Worm (Caenorhabditis elegans) whole organism, late embryonic: ENCODE results near the gene srp-7.

Experiments
- C08G9.2 ChIP-seq: sonication (generic microtip); optimal IDR thresholded peaks from 2 replicates; lab custom pipeline; 2016; ENCODE audit warnings: mild to moderate bottlenecking, missing genetic modification characterization, moderate library complexity, missing compliant biosample characterization
- C38D4.7 ChIP-seq: fragments of 200-800 bp; sonication (Bioruptor generic); optimal IDR thresholded peaks from 2 replicates; lab custom pipeline; 2018; ENCODE audit warnings: mild to moderate bottlenecking, missing genetic modification characterization, moderate library complexity, missing compliant biosample characterization
- F13H6.1 ChIP-seq: sonication (generic microtip); optimal IDR thresholded peaks from 2 replicates; lab custom pipeline; 2016; ENCODE audit warnings: missing genetic modification characterization, missing compliant biosample characterization
- K02D7.2 ChIP-seq: sonication (generic microtip); optimal IDR thresholded peaks from 2 replicates; lab custom pipeline; 2017; ENCODE audit warnings: mild to moderate bottlenecking, missing genetic modification characterization, missing compliant biosample characterization
- Y22D7AL.16 ChIP-seq: sonication (generic microtip); optimal IDR thresholded peaks from 2 replicates; lab custom pipeline; 2016; ENCODE audit warnings: missing genetic modification characterization, missing compliant biosample characterization
- ama-1 ChIP-seq: fragments of 150-350 bp; optimal IDR thresholded peaks from 2 replicates; lab custom pipeline; 2014
- ceh-14 ChIP-seq: sonication (generic microtip); optimal IDR thresholded peaks from 2 replicates; lab custom pipeline; 2016; ENCODE audit warnings: missing genotype, missing genetic modification characterization, missing compliant biosample characterization
- ceh-19 ChIP-seq: fragments of 200-800 bp; sonication (Bioruptor generic); optimal IDR thresholded peaks from 2 replicates; lab custom pipeline; 2018; ENCODE audit warnings: mild to moderate bottlenecking, missing genetic modification characterization, missing compliant biosample characterization
- ceh-22 ChIP-seq: sonication (generic microtip); optimal IDR thresholded peaks from 2 replicates; lab custom pipeline; 2017; ENCODE audit warnings: missing biosample characterization, missing genetic modification characterization
- ceh-30 ChIP-seq: fragments of 150-350 bp; optimal IDR thresholded peaks from 2 replicates; lab custom pipeline; 2014; ENCODE audit warnings: missing biosample characterization, missing genetic modification characterization
- ceh-31 ChIP-seq: sonication (generic microtip); optimal IDR thresholded peaks from 2 replicates; lab custom pipeline; 2016; ENCODE audit warnings: missing genetic modification characterization, missing compliant biosample characterization
- ceh-34 ChIP-seq: sonication (generic microtip); optimal IDR thresholded peaks from 2 replicates; lab custom pipeline; 2016; ENCODE audit warnings: mild to moderate bottlenecking, missing genetic modification characterization, missing compliant biosample characterization
- ceh-48 ChIP-seq: sonication (generic microtip); optimal IDR thresholded peaks from 2 replicates; lab custom pipeline; 2016; ENCODE audit warnings: missing genetic modification characterization, inconsistent platforms, missing compliant biosample characterization
- ceh-9 ChIP-seq: sonication (generic microtip); optimal IDR thresholded peaks from 2 replicates; lab custom pipeline; 2016; ENCODE audit warnings: mild to moderate bottlenecking, missing genetic modification characterization, inconsistent platforms, missing compliant biosample characterization
- che-1 ChIP-seq: sonication (generic microtip); optimal IDR thresholded peaks from 2 replicates; lab custom pipeline; 2016; ENCODE audit warnings: mild to moderate bottlenecking, missing genetic modification characterization, missing compliant biosample characterization
- dmd-4 ChIP-seq: sonication (generic microtip); optimal IDR thresholded peaks from 2 replicates; lab custom pipeline; 2016; ENCODE audit warnings: borderline replicate concordance, missing genetic modification characterization, missing compliant biosample characterization
- dve-1 ChIP-seq: sonication (generic microtip); optimal IDR thresholded peaks from 2 replicates; lab custom pipeline; 2017; ENCODE audit warnings: antibody characterized with exemption, mild to moderate bottlenecking, missing genetic modification characterization, missing compliant biosample characterization
- ets-4 ChIP-seq: sonication (generic microtip); optimal IDR thresholded peaks from 2 replicates; lab custom pipeline; 2016; ENCODE audit warnings: missing genetic modification characterization, missing compliant biosample characterization
- eyg-1 ChIP-seq: sonication (generic microtip); optimal IDR thresholded peaks from 2 replicates; lab custom pipeline; 2016; ENCODE audit warnings: missing genotype, missing genetic modification characterization, missing compliant biosample characterization
- fkh-6 ChIP-seq: sonication (generic microtip); optimal IDR thresholded peaks from 2 replicates; lab custom pipeline; 2016; ENCODE audit warnings: missing genetic modification characterization, missing compliant biosample characterization
- gmeb-2 ChIP-seq: sonication (generic microtip); optimal IDR thresholded peaks from 2 replicates; lab custom pipeline; 2016; ENCODE audit warnings: missing genetic modification characterization, inconsistent platforms, missing compliant biosample characterization
- hlh-13 ChIP-seq: fragments of 200-800 bp; sonication (Bioruptor generic); optimal IDR thresholded peaks from 2 replicates; lab custom pipeline; 2018; ENCODE audit warnings: mild to moderate bottlenecking, missing genetic modification characterization, missing compliant biosample characterization
- hlh-30 ChIP-seq: sonication (generic microtip); optimal IDR thresholded peaks from 2 replicates; lab custom pipeline; 2017; ENCODE audit warnings: antibody characterized with exemption, missing genetic modification characterization, missing compliant biosample characterization; ENCODE audit not compliant: insufficient read depth
- hlh-8 ChIP-seq: sonication (generic microtip); optimal IDR thresholded peaks from 2 replicates; lab custom pipeline; 2016; ENCODE audit warnings: missing genotype, missing genetic modification characterization, missing compliant biosample characterization
- lim-6 ChIP-seq: sonication (generic microtip); optimal IDR thresholded peaks from 2 replicates; lab custom pipeline; 2016; ENCODE audit warnings: missing genetic modification characterization, missing compliant biosample characterization
- lin-11 ChIP-seq: fragments of 200-800 bp; sonication (Bioruptor generic); optimal IDR thresholded peaks from 2 replicates; lab custom pipeline; 2018; ENCODE audit warnings: mild to moderate bottlenecking, missing genetic modification characterization, missing compliant biosample characterization
- mec-3 ChIP-seq: sonication (generic microtip); optimal IDR thresholded peaks from 2 replicates; lab custom pipeline; 2016; ENCODE audit warnings: borderline replicate concordance, missing genetic modification characterization, missing compliant biosample characterization
- nfya-1 ChIP-seq: sonication (generic microtip); optimal IDR thresholded peaks from 2 replicates; lab custom pipeline; 2017; ENCODE audit warnings: missing genetic modification characterization, mild to moderate bottlenecking, missing compliant biosample characterization, antibody characterized with exemption, moderate library complexity
- nhr-11 ChIP-seq: fragments of 150-350 bp; optimal IDR thresholded peaks from 2 replicates; lab custom pipeline; 2014; ENCODE audit warnings: missing biosample characterization, missing genetic modification characterization
- nhr-232 ChIP-seq: sonication (generic microtip); optimal IDR thresholded peaks from 2 replicates; lab custom pipeline; 2016; ENCODE audit warnings: missing genetic modification characterization, missing compliant biosample characterization
- pat-9 ChIP-seq: fragments of 200-800 bp; sonication (Bioruptor generic); optimal IDR thresholded peaks from 2 replicates; lab custom pipeline; 2018; ENCODE audit warnings: mild to moderate bottlenecking, missing genetic modification characterization, moderate library complexity, missing compliant biosample characterization
- pax-1 ChIP-seq: fragments of 150-350 bp; optimal IDR thresholded peaks from 2 replicates; lab custom pipeline; 2014; ENCODE audit warnings: missing biosample characterization, missing genetic modification characterization
- pha-4 ChIP-seq: fragments of 150-350 bp; optimal IDR thresholded peaks from 2 replicates; lab custom pipeline; 2018; ENCODE audit warnings: missing biosample characterization, missing genetic modification reagents, missing genetic modification characterization
- pqm-1 ChIP-seq: sonication (generic microtip); optimal IDR thresholded peaks from 2 replicates; lab custom pipeline; 2016; ENCODE audit warnings: missing genetic modification characterization, missing compliant biosample characterization
- pros-1 ChIP-seq: fragments of 150-350 bp; optimal IDR thresholded peaks from 2 replicates; lab custom pipeline; 2014; ENCODE audit warnings: missing biosample characterization, missing genetic modification reagents, missing genetic modification characterization
- ref-2 ChIP-seq: sonication (generic microtip); optimal IDR thresholded peaks from 2 replicates; lab custom pipeline; 2016; ENCODE audit warnings: missing genetic modification characterization, missing compliant biosample characterization
- rnt-1 ChIP-seq: sonication (generic microtip); optimal IDR thresholded peaks from 2 replicates; lab custom pipeline; 2016; ENCODE audit warnings: missing genetic modification characterization, missing compliant biosample characterization
- sox-2 ChIP-seq: fragments of 200-800 bp; sonication (Bioruptor generic); IDR thresholded peaks from 2 replicates; pipeline ENCODE4 v1.3.6; 2022; ENCODE audit warnings: missing genetic modification reagents, missing genetic modification characterization, missing compliant biosample characterization
- tbx-2 ChIP-seq: sonication (generic microtip); optimal IDR thresholded peaks from 2 replicates; lab custom pipeline; 2016; ENCODE audit warnings: missing genetic modification characterization, missing compliant biosample characterization
- tbx-7 ChIP-seq: sonication (generic microtip); optimal IDR thresholded peaks from 2 replicates; lab custom pipeline; 2016; ENCODE audit warnings: missing genotype, missing genetic modification characterization, missing compliant biosample characterization
- ttx-3 ChIP-seq: sonication (generic microtip); optimal IDR thresholded peaks from 2 replicates; lab custom pipeline; 2016; ENCODE audit warnings: missing genetic modification reagents, missing genetic modification characterization, missing compliant biosample characterization
- unc-3 ChIP-seq, 2 experiments: fragments of 200-800 bp in 1 of 2; sonication (Bioruptor generic) in 1 of 2; sonication (generic microtip) in 1 of 2; conservative IDR thresholded peaks in 1 of 2; optimal IDR thresholded peaks in 1 of 2; 2 replicates each; pipeline versions ENCODE4 v1.3.6 to Lab custom; 2016 to 2022; ENCODE audit warnings: missing compliant biosample characterization in 2 of 2, missing genetic modification characterization in 2 of 2, missing genetic modification reagents in 1 of 2
- unc-42 ChIP-seq: sonication (generic microtip); optimal IDR thresholded peaks from 2 replicates; lab custom pipeline; 2016; ENCODE audit warnings: missing genotype, missing genetic modification characterization, missing compliant biosample characterization
- zip-5 ChIP-seq: sonication (generic microtip); optimal IDR thresholded peaks from 2 replicates; lab custom pipeline; 2016; ENCODE audit warnings: missing genetic modification characterization, missing compliant biosample characterization
- ztf-16 ChIP-seq: sonication (generic microtip); optimal IDR thresholded peaks from 2 replicates; lab custom pipeline; 2017; ENCODE audit warnings: missing genetic modification characterization, missing compliant biosample characterization

srp-7 gene

ce11 chrV:8144515-8144914 lies 34.4 kb upstream of the srp-7 start (continued):
- TF ChIP-seq fkh-6 (tag; lab: Kevin White, UChicago) = no peak

ce11 chrV:8145329-8145728 lies 33.6 kb upstream of the srp-7 start, which contains the start of gene D1014.13:
Gene D1014.13 (plus strand): TSS chrV:8145629.
- no peak for TF ChIP-seq ama-1 (lab: Kevin White, UChicago)
- TF ChIP-seq ztf-16 (tag; lab: Kevin White, UChicago) = no peak
- TF ChIP-seq mec-3 (tag; lab: Kevin White, UChicago) = no peak
- TF ChIP-seq ceh-30 (tag; lab: Kevin White, UChicago) = no peak
- no peak for TF ChIP-seq ceh-9 (tag; lab: Kevin White, UChicago)
- TF ChIP-seq ttx-3 = no peak
- TF ChIP-seq sox-2 (GFP tag; lab: Robert Waterston, UW) = no peak
- TF ChIP-seq ceh-14 (tag; lab: Kevin White, UChicago) = no peak
- no peak for TF ChIP-seq lim-6
- TF ChIP-seq nhr-232 (tag; lab: Kevin White, UChicago) = no peak
- TF ChIP-seq ceh-19 (GFP tag; lab: Kevin White, UChicago) = no peak
- TF ChIP-seq pat-9 (tag; lab: Kevin White, UChicago) = no peak

- TF ChIP-seq ceh-19 (GFP tag; lab: Kevin White, UChicago) = no peak
- TF ChIP-seq che-1 (tag; lab: Kevin White, UChicago) = no peak
- TF ChIP-seq C38D4.7 (GFP tag; lab: Kevin White, UChicago) = no peak
- no peak for TF ChIP-seq Y22D7AL.16 (tag; lab: Kevin White, UChicago)
- TF ChIP-seq pqm-1 (tag; lab: Kevin White, UChicago) = no peak
- TF ChIP-seq nhr-11 = no peak
- no peak for TF ChIP-seq pha-4
Measured at ce11 chrV:8155743-8156142, 23.2 kb upstream of the srp-7 start.

- TF ChIP-seq hlh-30 (no peak), ceh-30 (tag; lab: Kevin White, UChicago) (no peak), ref-2 (no peak), ztf-16 (tag; lab: Kevin White, UChicago) (no peak), pros-1 (tag; lab: Kevin White, UChicago) (no peak), hlh-8 (tag; lab: Kevin White, UChicago) (no peak), fkh-6 (tag; lab: Kevin White, UChicago) (no peak), zip-5 (tag; lab: Kevin White, UChicago) (no peak), gmeb-2 (tag; lab: Kevin White, UChicago) (no peak), ets-4 (tag; lab: Kevin White, UChicago) (no peak), nfya-1 (tag; lab: Kevin White, UChicago) (no peak), nhr-11 (no peak), ceh-48 (tag; lab: Kevin White, UChicago) (no peak), K02D7.2 (tag; lab: Kevin White, UChicago) (no peak), ceh-34 (no peak), tbx-7 (tag; lab: Kevin White, UChicago) (no peak), C08G9.2 (tag; lab: Kevin White, UChicago) (no peak), hlh-13 (GFP tag; lab: Kevin White, UChicago) (no peak), ama-1 (lab: Kevin White, UChicago) (no peak), unc-42 (tag; lab: Kevin White, UChicago) (no peak)
Measured at ce11 chrV:8157446-8157845, 21.5 kb upstream of the srp-7 start, which contains the start of gene sul-2. Gene sul-2 (plus strand): TSS chrV:8157746.

ce11 chrV:8159629-8160028 lies 19.3 kb upstream of the srp-7 start, which contains the start of gene F20D6.6:
Gene F20D6.6 (plus strand): TSS chrV:8159929.
- TF ChIP-seq lin-11 (tag; lab: Kevin White, UChicago) = no peak
- no peak for TF ChIP-seq ceh-31 (tag; lab: Kevin White, UChicago)
- TF ChIP-seq hlh-8 (tag; lab: Kevin White, UChicago) = no peak
- TF ChIP-seq nhr-11 = no peak
- TF ChIP-seq ama-1 (lab: Kevin White, UChicago) = no peak
- no peak for TF ChIP-seq rnt-1 (tag; lab: Kevin White, UChicago)
- TF ChIP-seq ceh-22 (tag; lab: Kevin White, UChicago) = no peak
- no peak for TF ChIP-seq nhr-232 (tag; lab: Kevin White, UChicago)
- TF ChIP-seq eyg-1 (tag; lab: Kevin White, UChicago) = no peak
- TF ChIP-seq ets-4 (tag; lab: Kevin White, UChicago) = no peak
- TF ChIP-seq F13H6.1 (tag; lab: Kevin White, UChicago) = no peak
- TF ChIP-seq dve-1 = no peak
- no peak for TF ChIP-seq pax-1
- no peak for TF ChIP-seq ceh-14 (tag; lab: Kevin White, UChicago)
- TF ChIP-seq tbx-2 (tag; lab: Kevin White, UChicago) = no peak
- no peak for TF ChIP-seq zip-5 (tag; lab: Kevin White, UChicago)
- TF ChIP-seq dmd-4 (tag; lab: Kevin White, UChicago) = no peak
- no peak for TF ChIP-seq unc-3 (GFP tag; conservative IDR thresholded peaks at IDR 0.05; lab: Robert Waterston, UW)
- TF ChIP-seq unc-3 (tag; optimal IDR thresholded peaks at IDR 0.05; lab: Kevin White, UChicago) = no peak
